Worm (Caenorhabditis elegans) whole organism, L2 larva: ENCODE measurements around the gene zag-1.

ENCODE experiments used
- R02D3.7 ChIP-seq: fragments of 150-350 bp; optimal IDR thresholded peaks from 2 replicates; lab custom pipeline; 2014; ENCODE audit warnings: missing biosample characterization, missing genetic modification characterization
- egl-27 ChIP-seq: sonication (generic microtip); optimal IDR thresholded peaks from 3 replicates; lab custom pipeline; 2017; ENCODE audit warnings: missing biosample characterization, missing genetic modification reagents, missing genetic modification characterization
- gmeb-1 ChIP-seq: fragments of 150-350 bp; optimal IDR thresholded peaks from 2 replicates; lab custom pipeline; 2014; ENCODE audit warnings: missing biosample characterization, missing genetic modification characterization
- lin-39 ChIP-seq: fragments of 150-350 bp; optimal IDR thresholded peaks from 2 replicates; lab custom pipeline; 2014; ENCODE audit warnings: missing biosample characterization, missing genetic modification reagents, missing genetic modification characterization
- nhr-237 ChIP-seq: fragments of 150-350 bp; optimal IDR thresholded peaks from 2 replicates; lab custom pipeline; 2014; ENCODE audit warnings: missing biosample characterization, missing genetic modification characterization
- nhr-25 ChIP-seq: fragments of 150-350 bp; sonication (generic microtip); optimal IDR thresholded peaks from 3 replicates; lab custom pipeline; 2014; ENCODE audit warnings: missing biosample characterization, missing genetic modification characterization
- skn-1 ChIP-seq: sonication (generic microtip); optimal IDR thresholded peaks from 2 replicates; lab custom pipeline; 2017; ENCODE audit warnings: missing biosample characterization, missing genetic modification characterization

ce11 chrIV:3888963-3889362, 33.3 kb downstream of the zag-1 start, which contains the start of gene oac-21:
- TF ChIP-seq nhr-25 (no peak), egl-27 (no peak), R02D3.7 (no peak), gmeb-1 (no peak), skn-1 (tag; lab: Kevin White, UChicago) (no peak), lin-39 (no peak), nhr-237 (no peak)
